Fruit fly (Drosophila melanogaster) S2 (cell line): ENCODE results near the gene Pgant2.
"Not testable (repeated sequence)": the region's sequence is repeated elsewhere in the genome, so short reads cannot be mapped to it uniquely, and the experiment has no call there.

Source experiments
- CG8478 ChIP-seq: fragments of >200 bp; optimal IDR thresholded peaks from 2 replicates; lab custom pipeline; 2018
- CTCF ChIP-seq, 2 experiments: fragments of >200 bp; optimal IDR thresholded peaks; 2 replicates each; lab custom pipeline; 2018

- not testable (repeated sequence) for TF ChIP-seq CG8478; CTCF (optimal IDR thresholded peaks at IDR 0.05; lab: Kevin White, UChicago)
Measured at dm6 chr2L:3388396-3388795, 38.1 kb downstream of the Pgant2 start, which contains the start of gene CG42460.
